Worm (Caenorhabditis elegans): Measurements from ENCODE around the gene srw-66.
A peak's percentile ranks its signal among the peaks of the same experiment; 100 is the strongest.

Gene srw-66

DNA sequence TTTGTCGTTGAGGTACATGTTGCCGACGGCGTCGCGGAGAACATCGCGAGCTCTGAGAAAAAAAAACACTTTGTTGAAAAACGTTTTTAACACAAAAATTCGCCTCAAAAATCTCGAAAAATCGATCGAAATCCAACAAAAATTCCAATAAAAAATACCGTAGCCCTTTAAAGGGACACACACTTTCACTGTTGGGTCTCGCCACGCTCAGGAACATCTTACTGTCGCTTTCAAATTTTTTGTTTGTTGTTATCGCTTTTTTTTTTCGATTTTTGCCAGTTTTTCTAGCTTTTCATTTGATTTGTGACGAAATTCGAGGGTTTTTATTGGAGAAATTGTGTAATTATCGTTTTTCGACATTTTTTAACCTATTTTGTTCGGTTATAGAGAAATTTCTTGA lies 34.8 kb upstream of the srw-66 start (continued):
- no peak for TF ChIP-seq B0336.3 (GFP tag; IDR thresholded peaks at IDR 0.05)
- TF ChIP-seq mcd-1 (GFP tag; IDR thresholded peaks at IDR 0.05): peak; percentile 45; the same call in 1 of the 2 replicates
- TF ChIP-seq madf-8 (GFP tag; conservative IDR thresholded peaks at IDR 0.05): peak; percentile 73
- TF ChIP-seq dpl-1 (GFP tag; optimal IDR thresholded peaks at IDR 0.05): no peak
- no peak for TF ChIP-seq K12H6.12 (tag; optimal IDR thresholded peaks at IDR 0.05)
- TF ChIP-seq die-1 (tag; optimal IDR thresholded peaks at IDR 0.05): no peak
- TF ChIP-seq Y79H2A.3 (GFP tag; conservative IDR thresholded peaks at IDR 0.05): no peak
- peak; percentile 9 for TF ChIP-seq tbp1 (GFP tag; optimal IDR thresholded peaks at IDR 0.05)
- TF ChIP-seq him-1 (tag; optimal IDR thresholded peaks at IDR 0.05): peak; percentile 20

DNA sequence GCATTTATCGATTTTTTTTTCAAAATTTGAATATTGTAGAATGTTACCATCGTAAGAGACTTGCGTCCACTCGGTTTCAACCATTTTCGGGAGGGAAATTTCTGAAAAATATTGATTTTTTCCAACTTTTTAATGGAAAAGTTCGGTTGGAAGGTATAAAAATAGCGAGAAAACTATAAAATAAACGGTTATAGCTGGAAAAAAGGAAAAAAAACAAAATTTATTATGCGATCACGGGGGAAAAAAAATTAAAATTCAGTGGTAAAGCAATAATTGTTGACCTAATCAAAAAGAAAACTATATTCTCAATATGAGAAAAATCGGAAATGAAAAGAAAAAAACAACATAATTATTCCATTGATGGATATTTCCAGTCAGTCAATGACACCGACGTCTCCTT lies 34.3 kb upstream of the srw-66 start, which contains the start of gene emc-2:
Gene emc-2, minus strand, starts transcription at position 101 of the 400 bp plus-strand sequence.
- TF ChIP-seq ama-1 (optimal IDR thresholded peaks at IDR 0.05): no peak
- TF ChIP-seq ama-1 (GFP tag; optimal IDR thresholded peaks at IDR 0.05): no peak
- no peak for TF ChIP-seq Y95B8A.8 (GFP tag; IDR thresholded peaks at IDR 0.05)
- TF ChIP-seq F22D6.2 (tag; optimal IDR thresholded peaks at IDR 0.05): no peak
- TF ChIP-seq snpc-3.4 (tag; optimal IDR thresholded peaks at IDR 0.05): no peak
- TF ChIP-seq repo-1 (tag; optimal IDR thresholded peaks at IDR 0.05): no peak
- TF ChIP-seq mes-4 (tag; optimal IDR thresholded peaks at IDR 0.05): no peak
- TF ChIP-seq cebp-1 (GFP tag; IDR thresholded peaks at IDR 0.05): no peak
- TF ChIP-seq cebp-1 (tag; optimal IDR thresholded peaks at IDR 0.05): no peak
- no peak for TF ChIP-seq dox-1 (GFP tag; IDR thresholded peaks at IDR 0.05)
- TF ChIP-seq attf-5 (GFP tag; optimal IDR thresholded peaks at IDR 0.05): no peak
- no peak for TF ChIP-seq efl-1 (GFP tag; optimal IDR thresholded peaks at IDR 0.05)
- no peak for TF ChIP-seq aptf-3 (GFP tag; IDR thresholded peaks at IDR 0.05)
- TF ChIP-seq let-526 (GFP tag; IDR thresholded peaks at IDR 0.05): no peak
- TF ChIP-seq egl-44 (GFP tag; IDR thresholded peaks at IDR 0.05): no peak
- TF ChIP-seq lin-26 (GFP tag; IDR thresholded peaks at IDR 0.05): no peak
- no peak for TF ChIP-seq lir-1 (GFP tag; conservative IDR thresholded peaks at IDR 0.05)
- TF ChIP-seq K12H6.12 (tag; optimal IDR thresholded peaks at IDR 0.05): no peak

DNA sequence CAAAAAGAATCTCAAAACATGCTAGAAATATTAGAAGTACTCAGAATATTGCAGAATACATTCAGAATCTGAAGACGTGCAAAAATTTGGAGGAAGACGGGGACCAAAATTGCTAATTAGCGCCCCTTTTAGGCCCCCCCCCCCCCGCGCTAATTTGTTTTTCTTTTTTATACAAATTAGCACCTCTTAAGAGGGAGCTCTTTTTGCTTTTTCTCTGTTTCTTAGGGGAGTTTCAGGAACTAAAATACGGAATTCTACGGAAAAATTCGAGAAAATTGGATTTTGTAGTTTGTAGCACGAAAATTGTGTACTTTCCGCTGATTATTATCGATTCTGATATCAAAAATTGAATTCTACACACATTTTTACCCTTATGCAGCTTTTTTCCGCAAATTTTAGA lies 29.8 kb upstream of the srw-66 start, which contains the start of gene glb-31:
Gene glb-31, minus strand, starts transcription at position 101 of the 400 bp plus-strand sequence.
- TF ChIP-seq nfya-2 (GFP tag; IDR thresholded peaks at IDR 0.05) (no peak), F23B12.7 (tag; optimal IDR thresholded peaks at IDR 0.05; ENCODE audit: insufficient read depth) (no peak), ztf-26 (tag; optimal IDR thresholded peaks at IDR 0.05) (no peak), pha-4 (tag; optimal IDR thresholded peaks at IDR 0.05) (no peak), C17E4.6 (GFP tag; IDR thresholded peaks at IDR 0.05) (no peak), ztf-28 (GFP tag; IDR thresholded peaks at IDR 0.05) (no peak), atf-7 (tag; optimal IDR thresholded peaks at IDR 0.05) (no peak), F39B2.1 (GFP tag; IDR thresholded peaks at IDR 0.05) (no peak), dpff-1 (tag; optimal IDR thresholded peaks at IDR 0.05) (no peak), ceh-58 (GFP tag; IDR thresholded peaks at IDR 0.05) (no peak), nhr-120 (GFP tag; IDR thresholded peaks at IDR 0.05) (no peak), let-526 (GFP tag; IDR thresholded peaks at IDR 0.05) (no peak), gei-17 (GFP tag; optimal IDR thresholded peaks at IDR 0.05) (no peak), chd-7 (tag; optimal IDR thresholded peaks at IDR 0.05) (no peak), F33H1.4 (GFP tag; IDR thresholded peaks at IDR 0.05) (no peak), Y79H2A.3 (GFP tag; conservative IDR thresholded peaks at IDR 0.05) (no peak), attf-6 (GFP tag; IDR thresholded peaks at IDR 0.05) (no peak), egl-18 (GFP tag; IDR thresholded peaks at IDR 0.05) (no peak), snpc-4 (GFP tag; optimal IDR thresholded peaks at IDR 0.05) (no peak), snpc-4 (tag; optimal IDR thresholded peaks at IDR 0.05) (no peak), him-1 (tag; optimal IDR thresholded peaks at IDR 0.05) (no peak)
